Fruit fly (Drosophila melanogaster) whole organism, embryonic: ENCODE data around the gene Tis11.

Experiments
- Abd-B ChIP-seq: fragments of 200-800 bp; sonication (Bioruptor generic); optimal IDR thresholded peaks from 2 replicates; lab custom pipeline; 2018; ENCODE audit warnings: missing biosample characterization, mild to moderate bottlenecking, missing genetic modification characterization, moderate library complexity
- Asciz ChIP-seq: fragments of 200-800 bp; sonication (Bioruptor generic); optimal IDR thresholded peaks from 2 replicates; lab custom pipeline; 2017; ENCODE audit warnings: missing biosample characterization, mild to moderate bottlenecking, missing genetic modification characterization, missing genetic modification reagents
- CG11093 ChIP-seq: fragments of 200-800 bp; sonication (Bioruptor generic); IDR thresholded peaks from 3 replicates; pipeline ENCODE4 v1.3.6; 2022; ENCODE audit warnings: missing biosample characterization, missing genetic modification characterization
- CG11398 ChIP-seq: fragments of 200-800 bp; sonication (Bioruptor generic); optimal IDR thresholded peaks from 2 replicates; lab custom pipeline; 2016; ENCODE audit warnings: missing biosample characterization, missing genetic modification characterization
- CG11504 ChIP-seq: fragments of 200-800 bp; sonication (Bioruptor generic); optimal IDR thresholded peaks from 3 replicates; lab custom pipeline; 2019; ENCODE audit warnings: missing biosample characterization, mild to moderate bottlenecking, missing genetic modification characterization, moderate library complexity
- CG11723 ChIP-seq: fragments of 200-800 bp; sonication (Bioruptor generic); optimal IDR thresholded peaks from 2 replicates; lab custom pipeline; 2017; ENCODE audit warnings: missing biosample characterization, mild to moderate bottlenecking, missing genetic modification characterization
- CG12942 ChIP-seq: fragments of 200-800 bp; sonication (Bioruptor generic); optimal IDR thresholded peaks from 3 replicates; lab custom pipeline; 2016; ENCODE audit warnings: missing biosample characterization, missing genetic modification characterization
- CG13775 ChIP-seq: fragments of 200-800 bp; sonication (Bioruptor generic); optimal IDR thresholded peaks from 3 replicates; lab custom pipeline; 2017; ENCODE audit warnings: missing biosample characterization, mild to moderate bottlenecking, missing genetic modification characterization
- CG14014 ChIP-seq: fragments of 200-800 bp; sonication (Bioruptor generic); IDR thresholded peaks from 2 replicates; pipeline ENCODE4 v1.3.6; 2022; ENCODE audit warnings: missing biosample characterization, missing genetic modification characterization
- CG1602 ChIP-seq: fragments of 200-800 bp; sonication (Bioruptor generic); optimal IDR thresholded peaks from 3 replicates; lab custom pipeline; 2016; ENCODE audit warnings: missing biosample characterization, missing genetic modification characterization
- CG30020 ChIP-seq: fragments of 200-800 bp; optimal IDR thresholded peaks from 2 replicates; lab custom pipeline; 2019; ENCODE audit warnings: missing biosample characterization, mild to moderate bottlenecking, missing genetic modification characterization, moderate library complexity
- CG30431 ChIP-seq: fragments of 200-800 bp; sonication (Bioruptor generic); optimal IDR thresholded peaks from 2 replicates; lab custom pipeline; 2017; ENCODE audit warnings: missing biosample characterization, missing genetic modification characterization
- CG31388 ChIP-seq: fragments of 200-800 bp; sonication (Bioruptor generic); optimal IDR thresholded peaks from 2 replicates; lab custom pipeline; 2016; ENCODE audit warnings: missing biosample characterization, missing genetic modification characterization
- CG31441 ChIP-seq: fragments of 200-800 bp; sonication (Bioruptor generic); IDR thresholded peaks from 2 replicates; pipeline ENCODE4 v1.3.6; 2022; ENCODE audit warnings: missing biosample characterization, missing genetic modification characterization
- CG3163 ChIP-seq: fragments of 200-800 bp; sonication (Bioruptor generic); optimal IDR thresholded peaks from 3 replicates; lab custom pipeline; 2016; ENCODE audit warnings: missing biosample characterization, missing genetic modification characterization
- CG32767 ChIP-seq: fragments of 200-800 bp; sonication (Bioruptor generic); IDR thresholded peaks from 2 replicates; pipeline ENCODE4 v1.3.6; 2022; ENCODE audit warnings: missing biosample characterization, missing genetic modification characterization
- CG4328 ChIP-seq: fragments of 200-800 bp; sonication (Bioruptor generic); optimal IDR thresholded peaks from 3 replicates; lab custom pipeline; 2017; ENCODE audit warnings: missing biosample characterization, missing genetic modification reagents, missing genetic modification characterization
- CG4617 ChIP-seq: fragments of 200-800 bp; sonication (Bioruptor generic); optimal IDR thresholded peaks from 3 replicates; lab custom pipeline; 2016; ENCODE audit warnings: missing biosample characterization, missing genetic modification characterization, borderline replicate concordance
- CG5245 ChIP-seq: fragments of 200-800 bp; sonication (Bioruptor generic); optimal IDR thresholded peaks from 3 replicates; lab custom pipeline; 2016; ENCODE audit warnings: missing biosample characterization, missing genetic modification characterization
- CG6272 ChIP-seq: fragments of 200-800 bp; sonication (Bioruptor generic); IDR thresholded peaks from 2 replicates; pipeline ENCODE4 v1.3.6; 2022; ENCODE audit warnings: missing biosample characterization, missing genetic modification characterization
- CG6683 ChIP-seq: fragments of 200-800 bp; sonication (Bioruptor generic); optimal IDR thresholded peaks from 2 replicates; lab custom pipeline; 2017; ENCODE audit warnings: missing biosample characterization, mild to moderate bottlenecking, missing genetic modification characterization, missing genetic modification reagents
- CG6813 ChIP-seq: fragments of 200-800 bp; sonication (Bioruptor generic); optimal IDR thresholded peaks from 2 replicates; lab custom pipeline; 2017; ENCODE audit warnings: missing biosample characterization, missing genetic modification characterization, mild to moderate bottlenecking, moderate library complexity, missing genetic modification reagents
- CG7987 ChIP-seq: fragments of 200-800 bp; sonication (Bioruptor generic); optimal IDR thresholded peaks from 2 replicates; lab custom pipeline; 2018; ENCODE audit warnings: missing biosample characterization, mild to moderate bottlenecking, missing genetic modification characterization, moderate library complexity
- CG9727 ChIP-seq: fragments of 200-800 bp; sonication (Bioruptor generic); optimal IDR thresholded peaks from 3 replicates; lab custom pipeline; 2017; ENCODE audit warnings: missing biosample characterization, mild to moderate bottlenecking, missing genetic modification characterization
- ERR ChIP-seq: fragments of 200-800 bp; sonication (Bioruptor generic); optimal IDR thresholded peaks from 2 replicates; lab custom pipeline; 2016; ENCODE audit warnings: missing biosample characterization, missing genetic modification characterization
- GATAe ChIP-seq: fragments of 200-800 bp; sonication (Bioruptor generic); conservative IDR thresholded peaks from 2 replicates; pipeline ENCODE4 v1.3.6; 2022; ENCODE audit warnings: missing biosample characterization, missing genetic modification characterization
- Kr ChIP-seq: fragments of 200-800 bp; sonication (Bioruptor generic); optimal IDR thresholded peaks from 2 replicates; lab custom pipeline; 2017; ENCODE audit warnings: missing biosample characterization, mild to moderate bottlenecking, missing genetic modification characterization
- Myb ChIP-seq: fragments of 200-800 bp; sonication (Bioruptor generic); optimal IDR thresholded peaks from 2 replicates; lab custom pipeline; 2016; ENCODE audit warnings: missing biosample characterization, missing genetic modification characterization
- NC2α ChIP-seq: fragments of 200-800 bp; sonication (Bioruptor generic); optimal IDR thresholded peaks from 2 replicates; lab custom pipeline; 2016; ENCODE audit warnings: missing biosample characterization, missing genetic modification characterization
- Side ChIP-seq: fragments of 200-800 bp; sonication (Bioruptor generic); optimal IDR thresholded peaks from 2 replicates; lab custom pipeline; 2016; ENCODE audit warnings: missing biosample characterization, missing genetic modification characterization
- ap ChIP-seq: fragments of 200-800 bp; sonication (Bioruptor generic); IDR thresholded peaks from 2 replicates; pipeline ENCODE4 v1.3.6; 2022; ENCODE audit warnings: missing biosample characterization, missing genetic modification characterization
- ase ChIP-seq: fragments of 200-800 bp; sonication (Bioruptor generic); IDR thresholded peaks from 3 replicates; pipeline ENCODE4 v1.3.6; 2022; ENCODE audit warnings: missing biosample characterization, missing genetic modification characterization
- bab2 ChIP-seq: fragments of 200-800 bp; sonication (Bioruptor generic); optimal IDR thresholded peaks from 2 replicates; lab custom pipeline; 2016; ENCODE audit warnings: missing biosample characterization, missing genetic modification characterization
- bbx ChIP-seq: fragments of 200-800 bp; sonication (Bioruptor generic); IDR thresholded peaks from 2 replicates; pipeline ENCODE4 v1.3.6; 2022; ENCODE audit warnings: missing biosample characterization, missing genetic modification characterization; ENCODE audit not compliant: partially characterized antibody
- corto ChIP-seq: fragments of 200-800 bp; sonication (Bioruptor generic); optimal IDR thresholded peaks from 2 replicates; lab custom pipeline; 2016; ENCODE audit warnings: missing biosample characterization, mild to moderate bottlenecking, missing genetic modification characterization, moderate library complexity
- dati ChIP-seq: fragments of 200-800 bp; sonication (Bioruptor generic); IDR thresholded peaks from 2 replicates; pipeline ENCODE4 v1.3.6; 2022; ENCODE audit warnings: missing biosample characterization, missing genetic modification characterization
- ems ChIP-seq: fragments of 200-800 bp; sonication (Bioruptor generic); optimal IDR thresholded peaks from 3 replicates; lab custom pipeline; 2016; ENCODE audit warnings: missing biosample characterization, missing genetic modification characterization
- her ChIP-seq: fragments of 200-800 bp; sonication (Bioruptor generic); optimal IDR thresholded peaks from 2 replicates; lab custom pipeline; 2016; ENCODE audit warnings: missing biosample characterization, missing genetic modification characterization
- insv ChIP-seq, 2 experiments: fragments of 200-800 bp; sonication (Bioruptor generic); optimal IDR thresholded peaks; 3 replicates each; lab custom pipeline; 2016 to 2018; ENCODE audit warnings: missing biosample characterization in 2 of 2, missing genetic modification characterization in 2 of 2
- jigr1 ChIP-seq: fragments of 200-800 bp; sonication (Bioruptor generic); IDR thresholded peaks from 3 replicates; pipeline ENCODE4 v1.3.6; 2022; ENCODE audit warnings: missing biosample characterization, missing genetic modification characterization
- kni ChIP-seq: fragments of 200-800 bp; sonication (Bioruptor generic); optimal IDR thresholded peaks from 3 replicates; lab custom pipeline; 2017; ENCODE audit warnings: mild to moderate bottlenecking, missing biosample characterization, missing genetic modification reagents, missing genetic modification characterization
- nerfin-1 ChIP-seq: fragments of 200-800 bp; sonication (Bioruptor generic); optimal IDR thresholded peaks from 3 replicates; lab custom pipeline; 2019; ENCODE audit warnings: missing biosample characterization, mild to moderate bottlenecking, missing genetic modification characterization, moderate library complexity
- oc ChIP-seq: fragments of 200-800 bp; sonication (Bioruptor generic); optimal IDR thresholded peaks from 2 replicates; lab custom pipeline; 2018; ENCODE audit warnings: missing biosample characterization, mild to moderate bottlenecking, missing genetic modification characterization, moderate library complexity
- org-1 ChIP-seq: fragments of 200-800 bp; sonication (Bioruptor generic); optimal IDR thresholded peaks from 2 replicates; lab custom pipeline; 2017; ENCODE audit warnings: missing biosample characterization, missing genetic modification characterization
- pita ChIP-seq: fragments of 200-800 bp; sonication (Bioruptor generic); optimal IDR thresholded peaks from 2 replicates; lab custom pipeline; 2017; ENCODE audit warnings: missing biosample characterization, mild to moderate bottlenecking, missing genetic modification characterization
- pzg ChIP-seq: fragments of 200-800 bp; sonication (Bioruptor generic); optimal IDR thresholded peaks from 3 replicates; lab custom pipeline; 2018; ENCODE audit warnings: missing biosample characterization, mild to moderate bottlenecking, missing genetic modification characterization, moderate library complexity
- ranshi ChIP-seq: fragments of 200-800 bp; sonication (Bioruptor generic); IDR thresholded peaks from 2 replicates; pipeline ENCODE4 v1.3.6; 2022; ENCODE audit warnings: missing biosample characterization, missing genetic modification characterization
- sna ChIP-seq: fragments of 200-800 bp; sonication (Bioruptor generic); IDR thresholded peaks from 2 replicates; pipeline ENCODE4 v1.3.6; 2022; ENCODE audit warnings: missing biosample characterization, missing genetic modification characterization; ENCODE audit not compliant: partially characterized antibody
- tup ChIP-seq: fragments of 200-800 bp; sonication (Bioruptor generic); optimal IDR thresholded peaks from 2 replicates; lab custom pipeline; 2016; ENCODE audit warnings: missing biosample characterization, mild to moderate bottlenecking, missing genetic modification characterization, moderate library complexity
- unc-4 ChIP-seq: fragments of 200-800 bp; sonication (Bioruptor generic); IDR thresholded peaks from 2 replicates; pipeline ENCODE4 v1.3.6; 2022; ENCODE audit warnings: missing biosample characterization, missing genetic modification characterization; ENCODE audit not compliant: partially characterized antibody
- zf30C ChIP-seq: fragments of 200-800 bp; sonication (Bioruptor generic); optimal IDR thresholded peaks from 3 replicates; lab custom pipeline; 2018; ENCODE audit warnings: missing biosample characterization, mild to moderate bottlenecking, missing genetic modification characterization

Tis11 gene

dm6 chrX:12629564-12629963 is 29.7 kb upstream of the Tis11 start, which contains the start of the genes Aven and CG2540 (continued):
- TF ChIP-seq NC2α (GFP tag; lab: Kevin White, UChicago) (no peak), CG31388 (GFP tag; lab: Kevin White, UChicago) (peak; percentile 28), bab2 (no peak), jigr1 (GFP tag; lab: Robert Waterston, UW) (no peak), CG9727 (GFP tag; lab: Kevin White, UChicago) (peak; percentile 88), CG4328 (GFP tag; lab: Kevin White, UChicago) (peak; percentile 87), Kr (GFP tag; lab: Kevin White, UChicago) (no peak), ap (GFP tag; lab: Robert Waterston, UW) (no peak), CG14014 (peak; percentile 68), Asciz (GFP tag; lab: Kevin White, UChicago) (peak; percentile 67), GATAe (GFP tag; lab: Robert Waterston, UW) (no peak), ranshi (GFP tag; lab: Robert Waterston, UW) (peak; percentile 77), corto (GFP tag; lab: Kevin White, UChicago) (peak; percentile 28), CG6272 (GFP tag; lab: Robert Waterston, UW) (peak; percentile 32; the same call in 1 of the 2 replicates), CG5245 (GFP tag; lab: Kevin White, UChicago) (peak; percentile 44), CG3163 (GFP tag; lab: Kevin White, UChicago) (no peak), kni (GFP tag; lab: Kevin White, UChicago) (peak; percentile 6), CG7987 (peak; percentile 26), CG11093 (no peak), CG1602 (GFP tag; lab: Kevin White, UChicago) (peak; percentile 52), CG31441 (GFP tag; lab: Robert Waterston, UW) (peak; percentile 92), ems (no peak), org-1 (GFP tag; lab: Kevin White, UChicago) (peak; percentile 63), bbx (GFP tag; lab: Robert Waterston, UW) (no peak), CG13775 (GFP tag; lab: Kevin White, UChicago) (peak; percentile 89), tup (GFP tag; lab: Kevin White, UChicago) (peak; percentile 5), zf30C (GFP tag; lab: Kevin White, UChicago) (no peak), oc (tag; lab: Kevin White, UChicago) (peak; percentile 77), pzg (peak; percentile 22), CG4617 (GFP tag; lab: Kevin White, UChicago) (peak; percentile 55), Side (GFP tag; lab: Kevin White, UChicago) (no peak), pita (GFP tag; lab: Kevin White, UChicago) (no peak), CG32767 (GFP tag; lab: Robert Waterston, UW) (peak; percentile 52; the same call in 1 of the 2 replicates), insv (GFP tag; optimal IDR thresholded peaks at IDR 0.05; lab: Kevin White, UChicago) (peak in 1 of 2 experiments; percentile 72), CG30431 (peak; percentile 74), ERR (no peak), CG30020 (tag; lab: Kevin White, UChicago) (peak; percentile 71), ase (no peak), CG6813 (GFP tag; lab: Kevin White, UChicago) (peak; percentile 85), Myb (GFP tag; lab: Kevin White, UChicago) (no peak), unc-4 (peak; percentile 40; the same call in 1 of the 2 replicates), CG11398 (GFP tag; lab: Kevin White, UChicago) (no peak), Abd-B (GFP tag; lab: Kevin White, UChicago) (peak; percentile 72), nerfin-1 (peak; percentile 89), dati (GFP tag; lab: Robert Waterston, UW) (no peak), CG6683 (GFP tag; lab: Kevin White, UChicago) (peak; percentile 75), CG11504 (tag; lab: Kevin White, UChicago) (peak; percentile 89), sna (GFP tag; lab: Robert Waterston, UW) (no peak), CG12942 (peak; percentile 59), her (GFP tag; lab: Kevin White, UChicago) (no peak), CG11723 (GFP tag; lab: Kevin White, UChicago) (peak; percentile 67)
